Worm (Caenorhabditis elegans) whole organism, early embryonic: ENCODE results near the gene Y8A9A.2.

Experiments
- B0310.2 ChIP-seq: sonication (generic microtip); optimal IDR thresholded peaks from 2 replicates; lab custom pipeline; 2016; ENCODE audit warnings: mild to moderate bottlenecking, missing genetic modification characterization, missing compliant biosample characterization
- F13C5.2 ChIP-seq: sonication (generic microtip); optimal IDR thresholded peaks from 2 replicates; lab custom pipeline; 2017; ENCODE audit warnings: mild to moderate bottlenecking, missing genetic modification characterization, inconsistent platforms, missing compliant biosample characterization
- aly-1 ChIP-seq: sonication (generic microtip); optimal IDR thresholded peaks from 2 replicates; lab custom pipeline; 2016; ENCODE audit warnings: missing genetic modification characterization, missing compliant biosample characterization
- ama-1 ChIP-seq: fragments of 150-350 bp; optimal IDR thresholded peaks from 2 replicates; lab custom pipeline; 2014
- ceh-13 ChIP-seq: fragments of 200-800 bp; sonication (Bioruptor generic); optimal IDR thresholded peaks from 2 replicates; lab custom pipeline; 2018; ENCODE audit warnings: mild to moderate bottlenecking, missing genetic modification characterization, missing compliant biosample characterization
- ceh-36 ChIP-seq: sonication (generic microtip); optimal IDR thresholded peaks from 2 replicates; lab custom pipeline; 2016; ENCODE audit warnings: missing genetic modification characterization, inconsistent platforms, missing compliant biosample characterization
- ets-7 ChIP-seq: sonication (generic microtip); optimal IDR thresholded peaks from 2 replicates; lab custom pipeline; 2016; ENCODE audit warnings: missing genotype, missing genetic modification characterization, missing compliant biosample characterization
- flt-1 ChIP-seq: fragments of 200-800 bp; sonication (Bioruptor generic); IDR thresholded peaks from 2 replicates; pipeline ENCODE4 v1.3.6; 2022; ENCODE audit warnings: missing genetic modification characterization, missing compliant biosample characterization
- hmbx-1 ChIP-seq: sonication (generic microtip); optimal IDR thresholded peaks from 2 replicates; lab custom pipeline; 2016; ENCODE audit warnings: mild to moderate bottlenecking, missing genetic modification characterization, missing compliant biosample characterization
- hmg-4 ChIP-seq: fragments of 200-800 bp; sonication (Bioruptor generic); optimal IDR thresholded peaks from 2 replicates; lab custom pipeline; 2018; ENCODE audit warnings: mild to moderate bottlenecking, missing genetic modification characterization, missing compliant biosample characterization
- hnd-1 ChIP-seq: sonication (generic microtip); optimal IDR thresholded peaks from 2 replicates; lab custom pipeline; 2016; ENCODE audit warnings: missing genetic modification characterization, missing compliant biosample characterization
- pes-1 ChIP-seq: fragments of 200-800 bp; sonication (Bioruptor generic); IDR thresholded peaks from 2 replicates; pipeline ENCODE4 v1.3.6; 2022; ENCODE audit warnings: missing genetic modification reagents, missing genetic modification characterization, missing compliant biosample characterization
- scrt-1 ChIP-seq: fragments of 200-800 bp; sonication (Bioruptor generic); IDR thresholded peaks from 2 replicates; pipeline ENCODE4 v1.3.6; 2022; ENCODE audit warnings: missing genetic modification characterization, missing compliant biosample characterization
- sea-1 ChIP-seq: fragments of 200-800 bp; sonication (Bioruptor generic); conservative IDR thresholded peaks from 2 replicates; pipeline ENCODE4 v1.3.6; 2022; ENCODE audit warnings: missing genetic modification characterization, missing compliant biosample characterization
- tbx-11 ChIP-seq: fragments of 200-800 bp; sonication (Bioruptor generic); IDR thresholded peaks from 2 replicates; pipeline ENCODE4 v1.3.6; 2022; ENCODE audit warnings: missing genetic modification characterization, missing compliant biosample characterization
- tbx-37 ChIP-seq: fragments of 200-800 bp; sonication (Bioruptor generic); conservative IDR thresholded peaks from 2 replicates; pipeline ENCODE4 v1.3.6; 2022; ENCODE audit warnings: missing genetic modification reagents, missing genetic modification characterization, missing compliant biosample characterization
- tra-4 ChIP-seq: sonication (generic microtip); optimal IDR thresholded peaks from 2 replicates; lab custom pipeline; 2017; ENCODE audit warnings: missing genetic modification characterization, missing compliant biosample characterization

The Y8A9A.2 gene

ce11 chrII:3832383-3832782 lies 37.0 kb downstream of the Y8A9A.2 start, which contains the start of gene F54D10.9:
TSS of gene F54D10.9 (minus strand) at chrII:3832483.
- TF ChIP-seq ceh-13 (GFP tag; lab: Kevin White, UChicago), result no peak
- no peak for TF ChIP-seq tbx-11 (GFP tag; lab: Robert Waterston, UW)
- no peak for TF ChIP-seq aly-1 (tag; lab: Kevin White, UChicago)
- no peak for TF ChIP-seq hmbx-1 (tag; lab: Kevin White, UChicago)
- TF ChIP-seq hmg-4 (GFP tag; lab: Kevin White, UChicago), result no peak
- no peak for TF ChIP-seq tbx-37 (GFP tag; lab: Robert Waterston, UW)
- no peak for TF ChIP-seq tra-4
- no peak for TF ChIP-seq ceh-36 (tag; lab: Kevin White, UChicago)
- TF ChIP-seq ets-7 (tag; lab: Kevin White, UChicago), result no peak

ce11 chrII:3835915-3836314 lies 40.5 kb downstream of the Y8A9A.2 start, which contains the start of gene oac-4:
TSS of gene oac-4 (minus strand) at chrII:3836015.
- TF ChIP-seq scrt-1 (GFP tag; lab: Robert Waterston, UW), result no peak

- TF ChIP-seq F13C5.2 (no peak), scrt-1 (GFP tag; lab: Robert Waterston, UW) (no peak)
Observed at ce11 chrII:3839562-3839961, 44.1 kb downstream of the Y8A9A.2 start, which contains the start of gene C17A2.4. TSS of gene C17A2.4 (plus strand) at chrII:3839862.

ce11 chrII:3843305-3843704 lies 47.9 kb downstream of the Y8A9A.2 start, which contains the start of the genes C17A2.7 and C17A2.3:
TSS of gene C17A2.7 (minus strand) at chrII:3843405.
TSS of gene C17A2.3 (plus strand) at chrII:3843609.
- TF ChIP-seq tra-4 (no peak), sea-1 (no peak), scrt-1 (GFP tag; lab: Robert Waterston, UW) (no peak), B0310.2 (tag; lab: Kevin White, UChicago) (no peak), F13C5.2 (no peak), tbx-37 (GFP tag; lab: Robert Waterston, UW) (no peak), pes-1 (GFP tag; lab: Robert Waterston, UW) (no peak), hmbx-1 (tag; lab: Kevin White, UChicago) (no peak), flt-1 (no peak), ceh-13 (GFP tag; lab: Kevin White, UChicago) (no peak), hnd-1 (tag; lab: Kevin White, UChicago) (no peak), ama-1 (no peak), hmg-4 (GFP tag; lab: Kevin White, UChicago) (no peak), ets-7 (tag; lab: Kevin White, UChicago) (no peak), aly-1 (tag; lab: Kevin White, UChicago) (no peak), ceh-36 (tag; lab: Kevin White, UChicago) (no peak)

- no peak for TF ChIP-seq scrt-1 (GFP tag; lab: Robert Waterston, UW)
- no peak for TF ChIP-seq tbx-37 (GFP tag; lab: Robert Waterston, UW)
- TF ChIP-seq ets-7 (tag; lab: Kevin White, UChicago), result no peak
- no peak for TF ChIP-seq sea-1
- TF ChIP-seq flt-1, result no peak
- TF ChIP-seq F13C5.2, result no peak
- TF ChIP-seq tra-4, result no peak
- no peak for TF ChIP-seq hmg-4 (GFP tag; lab: Kevin White, UChicago)
- no peak for TF ChIP-seq pes-1 (GFP tag; lab: Robert Waterston, UW)
- TF ChIP-seq hnd-1 (tag; lab: Kevin White, UChicago), result no peak
- no peak for TF ChIP-seq ceh-13 (GFP tag; lab: Kevin White, UChicago)
- TF ChIP-seq ama-1, result no peak
- TF ChIP-seq aly-1 (tag; lab: Kevin White, UChicago), result no peak
- TF ChIP-seq B0310.2 (tag; lab: Kevin White, UChicago), result no peak
- no peak for TF ChIP-seq hmbx-1 (tag; lab: Kevin White, UChicago)
- TF ChIP-seq ceh-36 (tag; lab: Kevin White, UChicago), result no peak
- TF ChIP-seq tbx-11 (GFP tag; lab: Robert Waterston, UW), result no peak
Observed at ce11 chrII:3846028-3846427, 50.6 kb downstream of the Y8A9A.2 start, which contains the start of gene C17A2.2. TSS of gene C17A2.2 (plus strand) at chrII:3846328.
